Worm (Caenorhabditis elegans): ENCODE measurements around the gene ets-7.
"Not testable (repeated sequence)": the region's sequence is repeated elsewhere in the genome, so short reads cannot be mapped to it uniquely, and the experiment has no call there.

The ets-7 gene

DNA sequence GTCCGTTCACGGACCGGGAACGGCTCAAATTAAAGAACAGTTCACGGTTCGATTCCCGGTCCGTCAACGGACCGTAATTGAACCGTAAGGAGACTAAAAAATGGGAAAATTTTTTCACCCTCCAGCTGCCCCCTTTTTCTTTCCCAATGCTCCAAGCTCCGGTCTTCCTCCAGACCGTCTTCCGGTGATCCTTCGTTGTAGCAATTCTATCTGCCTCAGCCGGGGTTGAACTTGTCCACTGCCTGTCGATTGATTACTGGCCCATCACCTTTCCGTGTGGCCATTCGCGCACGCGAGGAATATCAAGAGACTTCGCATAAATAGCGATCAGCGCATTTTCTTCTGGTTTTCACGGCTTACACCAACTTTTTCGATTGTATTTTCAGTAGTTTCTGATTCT is 10.1 kb downstream of the ets-7 start:
- TF ChIP-seq Y48G9A.11 (GFP tag; IDR thresholded peaks at IDR 0.05), result peak; percentile 78; the same call in 1 of the 2 replicates
- peak; percentile 78 for TF ChIP-seq pha-4 (GFP tag; IDR thresholded peaks at IDR 0.05)
- not testable (repeated sequence) for TF ChIP-seq pha-4 (tag; optimal IDR thresholded peaks at IDR 0.05)
- TF ChIP-seq lim-7 (GFP tag; IDR thresholded peaks at IDR 0.05), result peak; percentile 90
- peak; percentile 66; the same call in 1 of the 2 replicates for TF ChIP-seq tra-1 (GFP tag; IDR thresholded peaks at IDR 0.05)
- TF ChIP-seq dmd-9 (GFP tag; IDR thresholded peaks at IDR 0.05), result peak; percentile 76
- peak; percentile 86 for TF ChIP-seq ceh-44 (GFP tag; IDR thresholded peaks at IDR 0.05)
- peak; percentile 62; the same call in 1 of the 2 replicates for TF ChIP-seq nhr-42 (GFP tag; IDR thresholded peaks at IDR 0.05)
- peak in 1 of 2 experiments; percentile 76; a peak in 1 of 4 replicates for TF ChIP-seq madf-5 (GFP tag; IDR thresholded peaks at IDR 0.05)
- peak; percentile 71; the same call in 1 of the 2 replicates for TF ChIP-seq mdt-29 (GFP tag; IDR thresholded peaks at IDR 0.05)
- peak; percentile 91 for TF ChIP-seq snpc-1.2 (GFP tag; IDR thresholded peaks at IDR 0.05)
- TF ChIP-seq arid-1 (GFP tag; conservative IDR thresholded peaks at IDR 0.05), result peak; percentile 85
- 0 out of 2 replicates have a peak, but pooled peaks have one; percentile 10 for TF ChIP-seq Y75B8A.6 (GFP tag; IDR thresholded peaks at IDR 0.05)
- 0 out of 2 replicates have a peak, but pooled peaks have one; percentile 39 for TF ChIP-seq php-3 (GFP tag; IDR thresholded peaks at IDR 0.05)
- TF ChIP-seq lir-3 (tag; optimal IDR thresholded peaks at IDR 0.05), result peak; percentile 0
- peak; percentile 73; the same call in 1 of the 2 replicates for TF ChIP-seq nhr-41 (GFP tag; IDR thresholded peaks at IDR 0.05)
- peak; percentile 85 for TF ChIP-seq lin-1 (GFP tag; IDR thresholded peaks at IDR 0.05)
- peak; percentile 85 for TF ChIP-seq vab-7 (GFP tag; IDR thresholded peaks at IDR 0.05)
- TF ChIP-seq madf-9 (GFP tag; conservative IDR thresholded peaks at IDR 0.05), result peak; percentile 74
- peak; percentile 73 for TF ChIP-seq ZK337.2 (GFP tag; IDR thresholded peaks at IDR 0.05)
- peak; percentile 95 for TF ChIP-seq F26F4.8 (GFP tag; conservative IDR thresholded peaks at IDR 0.05)
- TF ChIP-seq D1046.2 (GFP tag; IDR thresholded peaks at IDR 0.05), result peak; percentile 81; the same call in 1 of the 2 replicates
- 0 out of 2 replicates have a peak, but pooled peaks have one; percentile 18 for TF ChIP-seq mxl-2 (GFP tag; conservative IDR thresholded peaks at IDR 0.05)
- TF ChIP-seq F44E2.7 (GFP tag; IDR thresholded peaks at IDR 0.05), result peak; percentile 79
- 0 out of 2 replicates have a peak, but pooled peaks have one; percentile 59 for TF ChIP-seq ceh-20 (GFP tag; IDR thresholded peaks at IDR 0.05)
- peak; percentile 87 for TF ChIP-seq Y105C5A.15 (GFP tag; IDR thresholded peaks at IDR 0.05)
- peak; percentile 95 for TF ChIP-seq dmd-8 (GFP tag; IDR thresholded peaks at IDR 0.05)

DNA sequence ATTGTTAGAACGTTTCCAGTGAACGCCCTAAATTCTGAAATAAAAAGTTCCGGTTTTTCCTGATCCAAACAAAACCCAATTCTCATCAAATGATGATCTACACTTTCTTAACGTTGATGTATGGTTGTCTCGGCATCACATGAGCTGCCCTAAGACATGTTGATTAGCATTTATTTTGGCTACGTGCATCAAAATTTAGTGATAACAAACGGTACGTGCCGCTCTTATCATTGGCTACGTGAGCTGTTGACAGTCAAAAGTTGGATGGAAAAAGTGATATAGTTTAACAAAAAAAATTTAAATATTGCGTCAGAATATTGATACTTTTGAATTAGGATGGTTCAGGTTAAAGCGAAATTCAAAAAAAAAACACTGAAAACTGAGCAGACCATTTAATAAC is 10.6 kb downstream of the ets-7 start:
- peak; percentile 99 for TF ChIP-seq aha-1 (tag)
- peak; percentile 40 for TF ChIP-seq hlh-30 (tag; optimal IDR thresholded peaks at IDR 0.05; ENCODE audit: insufficient read depth)
- TF ChIP-seq pqm-1 (tag; optimal IDR thresholded peaks at IDR 0.05), result peak; percentile 48
- TF ChIP-seq hif-1 (tag; optimal IDR thresholded peaks at IDR 0.05), result peak in 1 of 2 experiments; percentile 70
- TF ChIP-seq daf-16 (GFP tag; optimal IDR thresholded peaks at IDR 0.05), result no peak
- TF ChIP-seq daf-16 (tag; optimal IDR thresholded peaks at IDR 0.05), result peak; percentile 97
- no peak for TF ChIP-seq spr-1 (tag; optimal IDR thresholded peaks at IDR 0.05)
- peak; percentile 66 for TF ChIP-seq dmd-6 (GFP tag; IDR thresholded peaks at IDR 0.05)
- no peak for TF ChIP-seq ceh-20 (GFP tag; IDR thresholded peaks at IDR 0.05)

DNA sequence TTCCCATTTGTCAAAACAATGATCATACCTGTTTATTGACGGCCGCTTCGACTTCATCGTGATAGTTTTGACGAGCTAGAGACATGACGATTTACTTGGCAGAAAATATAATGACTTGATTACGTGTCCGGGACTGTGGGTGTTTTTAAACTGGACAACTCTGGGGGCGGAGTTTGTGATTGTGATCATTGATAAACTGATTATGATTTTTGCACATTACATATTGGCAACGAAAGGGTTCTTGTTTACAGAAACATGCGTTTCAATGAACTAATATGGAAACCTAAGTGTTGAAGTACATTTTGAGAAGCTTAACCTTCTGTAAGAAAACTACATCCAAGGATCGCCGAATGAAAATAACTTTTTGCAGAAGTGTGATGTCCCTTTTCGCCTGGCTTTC is 11.1 kb downstream of the ets-7 start, which contains the start of gene ftn-1:
Gene ftn-1 (minus strand): TSS at position 101 of the 400 bp plus-strand sequence.
- TF ChIP-seq arid-1 (GFP tag; conservative IDR thresholded peaks at IDR 0.05) (no peak), ama-1 (optimal IDR thresholded peaks at IDR 0.05) (peak; percentile 37), unc-62 (GFP tag; optimal IDR thresholded peaks at IDR 0.05 in 1 of 2) (peak in 1 of 2 experiments; percentile 48), unc-62 (tag; optimal IDR thresholded peaks at IDR 0.05) (no peak), daf-16 (GFP tag; optimal IDR thresholded peaks at IDR 0.05) (no peak), daf-16 (tag; optimal IDR thresholded peaks at IDR 0.05) (peak; percentile 74)
